Fruit fly (Drosophila melanogaster): Measurements from ENCODE around the gene CG4849.

Gene CG4849

dm6 chr3R:27953890-27954289, 9.3 kb upstream of the CG4849 start, which contains the start of gene CG4951 (continued):
- peak; percentile 22 for TF ChIP-seq nmo (GFP tag; optimal IDR thresholded peaks at IDR 0.05)
- TF ChIP-seq CG13894 (tag; optimal IDR thresholded peaks at IDR 0.05): no peak
- TF ChIP-seq gem (tag; optimal IDR thresholded peaks at IDR 0.05): no peak
- no peak for TF ChIP-seq Deaf1 (tag; optimal IDR thresholded peaks at IDR 0.05)
- TF ChIP-seq dmrt99B (tag; optimal IDR thresholded peaks at IDR 0.05): no peak
- no peak for TF ChIP-seq Max (GFP tag; optimal IDR thresholded peaks at IDR 0.05)
- no peak for TF ChIP-seq crc (GFP tag; optimal IDR thresholded peaks at IDR 0.05)
- no peak for TF ChIP-seq CG8944 (GFP tag; optimal IDR thresholded peaks at IDR 0.05)
- no peak for TF ChIP-seq CoRest (tag; optimal IDR thresholded peaks at IDR 0.05)
- TF ChIP-seq CG3726 (GFP tag; IDR thresholded peaks at IDR 0.05): no peak
- no peak for TF ChIP-seq B-H1 (GFP tag; IDR thresholded peaks at IDR 0.05)
- no peak for TF ChIP-seq sisA (GFP tag; IDR thresholded peaks at IDR 0.05)
- TF ChIP-seq Eip74EF (GFP tag; optimal IDR thresholded peaks at IDR 0.05): no peak
- no peak for TF ChIP-seq fd64A (GFP tag; optimal IDR thresholded peaks at IDR 0.05)
- TF ChIP-seq sc (optimal IDR thresholded peaks at IDR 0.05): no peak
- no peak for TF ChIP-seq sc (GFP tag; optimal IDR thresholded peaks at IDR 0.05)
- TF ChIP-seq CG11560 (tag; IDR thresholded peaks at IDR 0.05): peak; percentile 45; the same call in 1 of the 3 replicates
- TF ChIP-seq chinmo (GFP tag; IDR thresholded peaks at IDR 0.05; ENCODE audit: partially characterized antibody): no peak
- no peak for TF ChIP-seq HmgD (GFP tag; optimal IDR thresholded peaks at IDR 0.05)
- no peak for TF ChIP-seq Awh (GFP tag; IDR thresholded peaks at IDR 0.05)
- TF ChIP-seq grau (tag; optimal IDR thresholded peaks at IDR 0.05): no peak
- TF ChIP-seq ERR (GFP tag; optimal IDR thresholded peaks at IDR 0.05): no peak
- TF ChIP-seq ac (GFP tag; optimal IDR thresholded peaks at IDR 0.05): no peak
- TF ChIP-seq Dfd (GFP tag; optimal IDR thresholded peaks at IDR 0.05): no peak
- TF ChIP-seq emc (GFP tag; optimal IDR thresholded peaks at IDR 0.05): no peak
- no peak for TF ChIP-seq CG7745 (tag; optimal IDR thresholded peaks at IDR 0.05)
- no peak for TF ChIP-seq dimm (GFP tag; IDR thresholded peaks at IDR 0.05)
- no peak for TF ChIP-seq prd (optimal IDR thresholded peaks at IDR 0.05)
- TF ChIP-seq prd (GFP tag; IDR thresholded peaks at IDR 0.05): no peak
- TF ChIP-seq oc (tag; optimal IDR thresholded peaks at IDR 0.05): no peak
- peak; percentile 75 for TF ChIP-seq HLH4C (GFP tag; IDR thresholded peaks at IDR 0.05; ENCODE audit: partially characterized antibody)
- TF ChIP-seq CG7271 (tag; optimal IDR thresholded peaks at IDR 0.05): no peak
- no peak for TF ChIP-seq ap (GFP tag; IDR thresholded peaks at IDR 0.05)
- TF ChIP-seq p53 (GFP tag; optimal IDR thresholded peaks at IDR 0.05): no peak
- TF ChIP-seq CG4820 (GFP tag; optimal IDR thresholded peaks at IDR 0.05): no peak
- TF ChIP-seq ato (GFP tag; IDR thresholded peaks at IDR 0.05; ENCODE audit: partially characterized antibody): 0 out of 2 replicates have a peak, but pooled peaks have one; percentile 23
- TF ChIP-seq Rx (GFP tag; IDR thresholded peaks at IDR 0.05): no peak
- no peak for TF ChIP-seq CG15269 (tag; optimal IDR thresholded peaks at IDR 0.05)
- peak; percentile 56 for TF ChIP-seq unc-4 (GFP tag; IDR thresholded peaks at IDR 0.05; ENCODE audit: partially characterized antibody)
- TF ChIP-seq Asciz (GFP tag; optimal IDR thresholded peaks at IDR 0.05): no peak
- TF ChIP-seq CG5953 (GFP tag; IDR thresholded peaks at IDR 0.05): no peak
- no peak for TF ChIP-seq gcm (GFP tag; optimal IDR thresholded peaks at IDR 0.05)
- peak; percentile 64 for TF ChIP-seq stwl (tag; optimal IDR thresholded peaks at IDR 0.05)
- TF ChIP-seq rib (GFP tag; IDR thresholded peaks at IDR 0.05): no peak
- no peak for TF ChIP-seq hb (GFP tag; IDR thresholded peaks at IDR 0.05; ENCODE audit: partially characterized antibody)
- peak; percentile 57; the same call in 1 of the 2 replicates for TF ChIP-seq tna (GFP tag; IDR thresholded peaks at IDR 0.05; ENCODE audit: partially characterized antibody)
- TF ChIP-seq bigmax (GFP tag; optimal IDR thresholded peaks at IDR 0.05): peak; percentile 36
- TF ChIP-seq CG12391 (tag; optimal IDR thresholded peaks at IDR 0.05): no peak
- TF ChIP-seq CG7928 (GFP tag; optimal IDR thresholded peaks at IDR 0.05): peak; percentile 56
- no peak for TF ChIP-seq otp (GFP tag; IDR thresholded peaks at IDR 0.05)
- TF ChIP-seq tll (GFP tag; optimal IDR thresholded peaks at IDR 0.05): no peak
